Worm (Caenorhabditis elegans): Measurements from ENCODE around the gene R09D1.13.
A peak's percentile ranks its signal among the peaks of the same experiment; 100 is the strongest.

The R09D1.13 gene

DNA sequence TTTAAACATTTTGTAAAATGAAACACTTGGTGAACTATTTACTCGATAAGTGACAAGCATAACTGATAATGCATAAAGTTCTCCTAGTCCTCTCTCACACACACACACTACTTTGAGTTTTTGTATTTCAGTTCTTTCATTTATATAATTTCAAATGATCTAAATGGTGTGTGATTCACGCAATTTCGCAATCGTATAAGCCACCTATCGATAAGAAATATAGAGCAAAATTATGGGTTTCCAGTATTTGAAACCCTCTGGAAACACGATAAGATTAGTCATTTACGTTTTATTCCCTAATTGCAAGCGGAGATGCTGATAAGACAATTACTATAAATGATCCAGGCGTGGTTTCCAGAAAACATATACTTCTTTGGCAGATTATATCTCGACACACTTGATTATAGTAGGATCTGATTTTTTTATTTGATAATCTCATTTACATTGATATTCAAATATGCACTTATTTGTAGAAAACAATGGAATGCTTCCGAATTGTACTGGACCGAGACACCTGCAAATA lies 33.1 kb downstream of the R09D1.13 start, which contains the start of gene arrd-3:
Gene arrd-3, plus strand, starts transcription at position 473 of the 523 bp plus-strand sequence.
- peak; percentile 18 for TF ChIP-seq sma-9 (GFP tag; optimal IDR thresholded peaks at IDR 0.05)
- no peak for TF ChIP-seq sma-9 (tag; optimal IDR thresholded peaks at IDR 0.05)
- no peak for TF ChIP-seq sem-4 (tag; optimal IDR thresholded peaks at IDR 0.05)
- TF ChIP-seq sma-3 (GFP tag; optimal IDR thresholded peaks at IDR 0.05): no peak
- TF ChIP-seq skn-1 (tag; optimal IDR thresholded peaks at IDR 0.05): no peak
- peak; percentile 7 for TF ChIP-seq gmeb-1 (tag; optimal IDR thresholded peaks at IDR 0.05)
- no peak for TF ChIP-seq ztf-1 (GFP tag; conservative IDR thresholded peaks at IDR 0.05)
- TF ChIP-seq fos-1 (tag; optimal IDR thresholded peaks at IDR 0.05): peak; percentile 94

DNA sequence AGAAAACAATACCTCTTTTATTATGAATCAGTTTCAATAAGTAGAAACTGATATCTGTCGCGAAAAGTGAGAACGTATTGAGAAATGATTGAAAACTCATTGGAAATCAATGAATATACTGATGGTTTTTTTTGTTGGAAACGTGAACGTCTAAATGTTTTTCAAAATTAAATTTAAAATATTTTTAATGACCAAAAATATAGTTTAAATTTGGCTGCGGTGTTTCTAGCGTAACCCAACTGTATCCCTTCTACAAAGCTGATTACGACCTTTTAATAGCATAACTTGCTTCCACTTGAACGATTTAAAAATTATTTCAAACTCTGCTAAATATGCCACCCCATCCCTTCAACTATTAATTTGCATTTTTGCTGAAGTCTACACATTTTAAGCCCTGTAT lies 33.8 kb downstream of the R09D1.13 start, which contains the start of gene M176.9:
Gene M176.9, minus strand, starts transcription at position 101 of the 400 bp plus-strand sequence.
- TF ChIP-seq ama-1 (optimal IDR thresholded peaks at IDR 0.05): no peak
- no peak for TF ChIP-seq lin-39 (tag; optimal IDR thresholded peaks at IDR 0.05)
- TF ChIP-seq nhr-6 (tag; optimal IDR thresholded peaks at IDR 0.05): no peak
- TF ChIP-seq lin-13 (GFP tag; optimal IDR thresholded peaks at IDR 0.05): no peak
- no peak for TF ChIP-seq lsy-2 (tag; optimal IDR thresholded peaks at IDR 0.05)
- no peak for TF ChIP-seq ceh-82 (tag; optimal IDR thresholded peaks at IDR 0.05)
- TF ChIP-seq mbf-1 (tag; optimal IDR thresholded peaks at IDR 0.05): no peak
- TF ChIP-seq egl-27 (tag; optimal IDR thresholded peaks at IDR 0.05): no peak
- no peak for TF ChIP-seq peb-1 (tag; optimal IDR thresholded peaks at IDR 0.05)
- TF ChIP-seq nhr-11 (tag; optimal IDR thresholded peaks at IDR 0.05): no peak

DNA sequence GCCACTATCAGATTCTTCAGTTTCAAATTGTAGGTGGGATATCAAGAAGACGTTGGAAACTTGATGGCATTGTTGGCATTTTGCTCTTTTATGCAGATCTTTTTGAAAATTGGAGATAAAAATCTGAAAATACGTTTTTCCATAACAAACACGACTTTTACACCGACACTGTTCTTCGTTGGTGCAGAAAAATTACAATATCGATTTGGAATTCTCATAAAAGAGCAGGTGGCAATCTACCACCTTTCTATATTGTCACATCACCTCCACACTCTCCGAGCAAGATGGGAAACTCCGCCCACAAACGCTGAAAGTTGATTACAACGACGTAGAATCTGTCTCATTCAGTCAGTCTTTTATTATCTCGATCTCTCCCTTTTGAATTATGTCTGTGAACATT lies 37.8 kb downstream of the R09D1.13 start, which contains the start of gene arrd-2:
Gene arrd-2, plus strand, starts transcription at position 301 of the 400 bp plus-strand sequence.
- TF ChIP-seq nhr-21 (tag; optimal IDR thresholded peaks at IDR 0.05) (no peak), ztf-1 (GFP tag; conservative IDR thresholded peaks at IDR 0.05) (no peak), gmeb-1 (tag; optimal IDR thresholded peaks at IDR 0.05) (no peak), elt-1 (tag; optimal IDR thresholded peaks at IDR 0.05) (no peak), lsy-2 (tag; optimal IDR thresholded peaks at IDR 0.05) (no peak), nhr-129 (tag; optimal IDR thresholded peaks at IDR 0.05) (no peak), Y55F3AM.14 (GFP tag; optimal IDR thresholded peaks at IDR 0.05) (no peak), mbf-1 (tag; optimal IDR thresholded peaks at IDR 0.05) (no peak)

DNA sequence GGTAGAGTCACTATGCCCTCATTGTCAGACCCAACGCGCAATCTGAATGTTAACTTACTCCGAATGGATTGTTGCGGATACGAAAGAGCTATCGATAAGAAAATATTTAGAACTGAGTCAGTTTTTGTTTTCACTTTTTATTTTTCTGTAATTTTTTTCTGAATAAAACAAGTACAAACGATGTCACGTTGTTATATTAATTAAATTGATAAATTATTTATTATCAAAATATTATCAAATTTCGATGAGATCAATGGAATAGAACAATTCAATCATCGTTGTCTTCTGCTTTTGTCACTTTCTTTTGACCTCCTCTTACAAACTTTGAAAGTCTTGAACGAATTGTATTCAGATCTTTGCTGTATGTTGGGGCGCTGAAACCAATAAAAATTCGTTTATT lies 38.2 kb downstream of the R09D1.13 start, which contains the start of gene mpz-6:
Gene mpz-6, minus strand, starts transcription at position 101 of the 400 bp plus-strand sequence.
- TF ChIP-seq R02D3.7 (tag; optimal IDR thresholded peaks at IDR 0.05) (no peak), lin-11 (tag; optimal IDR thresholded peaks at IDR 0.05) (no peak), nhr-11 (tag; optimal IDR thresholded peaks at IDR 0.05) (no peak), nhr-237 (tag; optimal IDR thresholded peaks at IDR 0.05) (no peak), sem-4 (tag; optimal IDR thresholded peaks at IDR 0.05) (no peak), C34F6.9 (tag; optimal IDR thresholded peaks at IDR 0.05) (no peak), alr-1 (tag; optimal IDR thresholded peaks at IDR 0.05) (no peak), elt-3 (tag; optimal IDR thresholded peaks at IDR 0.05) (no peak), fos-1 (tag; optimal IDR thresholded peaks at IDR 0.05) (no peak), crh-2 (tag; optimal IDR thresholded peaks at IDR 0.05) (no peak)

DNA sequence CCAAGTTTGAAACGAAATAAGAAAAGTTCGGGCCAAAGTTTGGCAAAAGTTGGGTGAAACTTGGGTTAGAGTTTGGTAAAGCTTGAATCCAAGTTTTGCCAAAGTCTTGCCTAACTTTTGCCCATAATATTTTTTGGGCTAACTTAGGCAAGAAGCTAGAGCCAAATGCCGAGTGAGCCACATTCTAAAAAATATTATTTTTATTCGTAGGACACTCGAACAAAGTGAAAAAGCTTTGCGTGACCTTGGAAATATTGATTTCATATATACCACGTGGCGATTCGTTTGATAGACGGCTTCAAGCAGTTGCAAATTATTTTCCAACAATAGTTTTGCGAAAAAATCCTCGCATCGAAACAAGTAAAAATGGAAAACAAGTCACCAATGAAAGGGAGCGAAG lies 41.4 kb downstream of the R09D1.13 start, which contains the start of gene Y51B9A.5:
Gene Y51B9A.5, plus strand, starts transcription at position 301 of the 400 bp plus-strand sequence.
- TF ChIP-seq Y55F3AM.14 (GFP tag; optimal IDR thresholded peaks at IDR 0.05) (no peak), nhr-23 (tag; optimal IDR thresholded peaks at IDR 0.05) (no peak), ztf-4 (tag; optimal IDR thresholded peaks at IDR 0.05) (no peak), mbf-1 (tag; optimal IDR thresholded peaks at IDR 0.05) (no peak), unc-62 (GFP tag; optimal IDR thresholded peaks at IDR 0.05) (no peak), snpc-4 (tag; optimal IDR thresholded peaks at IDR 0.05) (no peak), ZK546.5 (tag; optimal IDR thresholded peaks at IDR 0.05) (no peak), ama-1 (optimal IDR thresholded peaks at IDR 0.05) (no peak), fos-1 (tag; optimal IDR thresholded peaks at IDR 0.05) (no peak), ceh-82 (tag; optimal IDR thresholded peaks at IDR 0.05) (no peak), nhr-77 (tag; optimal IDR thresholded peaks at IDR 0.05) (no peak), ceh-16 (tag; optimal IDR thresholded peaks at IDR 0.05) (no peak), mab-5 (tag; optimal IDR thresholded peaks at IDR 0.05) (no peak), crh-2 (tag; optimal IDR thresholded peaks at IDR 0.05) (no peak), lin-13 (GFP tag; optimal IDR thresholded peaks at IDR 0.05) (no peak), peb-1 (tag; optimal IDR thresholded peaks at IDR 0.05) (no peak), unc-55 (GFP tag; optimal IDR thresholded peaks at IDR 0.05) (no peak), zag-1 (tag; optimal IDR thresholded peaks at IDR 0.05) (no peak), ztf-1 (GFP tag; conservative IDR thresholded peaks at IDR 0.05) (no peak), blmp-1 (tag; optimal IDR thresholded peaks at IDR 0.05; ENCODE audit: insufficient read depth) (no peak)

All from whole organism, L2 larva.